Fruit fly (Drosophila melanogaster) Kc167 (cell line): ENCODE data around the gene CG7049.

ENCODE experiments used
- Sin3A ChIP-seq: fragments of >200 bp; optimal IDR thresholded peaks from 2 replicates; lab custom pipeline; 2018; ENCODE audit warnings: missing external identifiers
- h ChIP-seq: fragments of >200 bp; optimal IDR thresholded peaks from 3 replicates; lab custom pipeline; 2018; ENCODE audit warnings: missing external identifiers
- insv ChIP-seq: fragments of >200 bp; optimal IDR thresholded peaks from 3 replicates; lab custom pipeline; 2018; ENCODE audit warnings: missing external identifiers
- psq ChIP-seq: fragments of >200 bp; optimal IDR thresholded peaks from 2 replicates; lab custom pipeline; 2017; ENCODE audit warnings: missing external identifiers
- ttk ChIP-seq: sonication (Bioruptor generic); optimal IDR thresholded peaks from 2 replicates; lab custom pipeline; 2017; ENCODE audit warnings: missing external identifiers

DNA sequence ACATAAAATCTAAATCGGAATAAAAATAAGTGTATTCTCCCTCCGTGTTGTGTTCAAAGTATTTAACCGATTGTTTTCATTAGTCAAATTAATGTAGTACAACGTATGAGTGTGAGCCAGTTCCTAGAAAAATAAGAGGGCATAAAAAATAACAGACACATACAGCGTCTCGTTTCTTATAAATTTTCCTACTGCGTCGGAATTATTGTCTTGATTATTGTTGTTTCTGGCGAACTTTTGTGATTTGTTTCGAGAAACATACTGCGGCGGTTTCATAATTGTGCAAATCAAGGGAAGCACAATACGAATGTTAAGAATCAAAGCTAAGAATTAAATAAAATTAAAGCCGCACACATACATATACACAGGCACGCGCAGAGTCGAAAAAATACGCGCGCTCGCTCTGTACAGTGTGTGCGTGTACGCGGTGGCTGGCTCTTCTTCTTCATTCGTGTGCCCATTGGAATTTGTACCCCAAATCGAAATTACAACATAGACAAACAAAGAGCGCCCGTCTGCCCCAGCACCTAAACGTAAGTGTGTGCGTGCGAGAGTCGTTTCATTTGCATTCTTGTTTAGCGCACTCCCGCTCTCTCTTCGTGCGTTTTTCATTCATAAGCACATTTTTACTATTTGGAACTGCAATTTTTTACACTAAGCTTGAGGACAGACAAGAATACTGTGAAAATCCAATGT, 43.9 kb downstream of the CG7049 start:
- TF ChIP-seq Sin3A (lab: Kevin White, UChicago) (no peak), h (lab: Kevin White, UChicago) (no peak), insv (lab: Kevin White, UChicago) (no peak), psq (no peak), ttk (no peak)
